Fruit fly (Drosophila melanogaster): ENCODE measurements around the gene CG32369.

- TF ChIP-seq CG8478 (optimal IDR thresholded peaks at IDR 0.05), result no peak
- TF ChIP-seq CTCF (optimal IDR thresholded peaks at IDR 0.05), result no peak
These were observed 3.0 kb downstream of the CG32369 start for dm6 chr3L:7806503-7807216.
